Worm (Caenorhabditis elegans) whole organism, midembryonic: ENCODE measurements around the gene D1014.2.

Experiments used
- T22C8.4 ChIP-seq: fragments of 200-800 bp; sonication (Bioruptor generic); IDR thresholded peaks from 2 replicates; pipeline ENCODE4 v1.3.6; 2022; ENCODE audit warnings: missing genetic modification characterization, missing compliant biosample characterization
- flt-1 ChIP-seq: fragments of 200-800 bp; sonication (Bioruptor generic); IDR thresholded peaks from 2 replicates; pipeline ENCODE4 v1.3.6; 2022; ENCODE audit warnings: missing genetic modification characterization, missing compliant biosample characterization
- tab-1 ChIP-seq: fragments of 200-800 bp; sonication (Bioruptor generic); IDR thresholded peaks from 2 replicates; pipeline ENCODE4 v1.3.6; 2022; ENCODE audit warnings: missing genetic modification characterization, missing compliant biosample characterization

DNA sequence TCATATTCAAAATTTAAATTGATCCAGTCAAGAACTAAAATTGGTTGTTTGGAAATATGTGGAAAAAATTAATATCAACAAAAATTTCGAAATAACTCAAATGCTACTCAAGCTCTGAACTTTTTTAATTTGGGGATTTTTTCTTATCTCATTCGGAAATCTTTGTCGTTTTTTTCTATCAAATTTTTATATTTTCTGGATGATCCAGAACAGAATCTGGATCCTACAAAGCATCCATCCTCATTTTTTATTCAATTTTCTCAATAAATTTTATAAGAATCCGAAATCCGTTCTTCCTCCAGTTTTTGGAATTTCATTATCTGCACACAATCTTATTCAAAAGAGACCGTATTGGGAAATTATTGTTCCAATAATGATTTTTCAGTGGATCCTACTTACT is 22.8 kb upstream of the D1014.2 start, which contains the start of gene D1014.6:
- TF ChIP-seq tab-1 (no peak), T22C8.4 (GFP tag; lab: Robert Waterston, UW) (no peak), flt-1 (GFP tag; lab: Robert Waterston, UW) (no peak)
